Worm (Caenorhabditis elegans): ENCODE results near the gene C28H8.7.

Gene C28H8.7

ce11 chrIII:5839598-5839997 lies 47.2 kb downstream of the C28H8.7 start:
- TF ChIP-seq sox-4 (tag; optimal IDR thresholded peaks at IDR 0.05) (no peak), blmp-1 (tag; optimal IDR thresholded peaks at IDR 0.05) (peak; percentile 57), lin-14 (GFP tag; optimal IDR thresholded peaks at IDR 0.05) (peak; percentile 9), dsc-1 (tag; optimal IDR thresholded peaks at IDR 0.05) (peak; percentile 57)

- TF ChIP-seq dpl-1 (GFP tag; optimal IDR thresholded peaks at IDR 0.05) = peak in 1 of 3 experiments; percentile 7
- TF ChIP-seq lin-14 (GFP tag; optimal IDR thresholded peaks at IDR 0.05) = peak; percentile 25
- no peak for TF ChIP-seq lir-3 (tag; optimal IDR thresholded peaks at IDR 0.05; ENCODE audit: poor library complexity)
- peak; percentile 9 for TF ChIP-seq snu-23 (GFP tag; optimal IDR thresholded peaks at IDR 0.05)
- no peak for TF ChIP-seq sox-4 (tag; optimal IDR thresholded peaks at IDR 0.05)
- peak; percentile 53 for TF ChIP-seq nhr-90 (tag; optimal IDR thresholded peaks at IDR 0.05; ENCODE audit: poor library complexity)
- peak; percentile 35 for TF ChIP-seq nhr-20 (tag; optimal IDR thresholded peaks at IDR 0.05)
- no peak for TF ChIP-seq fkh-8 (tag; optimal IDR thresholded peaks at IDR 0.05)
- no peak for TF ChIP-seq mab-9 (GFP tag; IDR thresholded peaks at IDR 0.05)
- TF ChIP-seq efl-1 (optimal IDR thresholded peaks at IDR 0.05) = no peak
- no peak for TF ChIP-seq efl-1 (GFP tag; optimal IDR thresholded peaks at IDR 0.05 in 1 of 2)
- TF ChIP-seq nhr-28 (tag; optimal IDR thresholded peaks at IDR 0.05) = no peak
- TF ChIP-seq lin-13 (GFP tag; optimal IDR thresholded peaks at IDR 0.05) = no peak
- no peak for TF ChIP-seq ceh-88 (GFP tag; IDR thresholded peaks at IDR 0.05)
- peak; percentile 24 for TF ChIP-seq hpl-2 (GFP tag; optimal IDR thresholded peaks at IDR 0.05)
- peak; percentile 21 for TF ChIP-seq tbx-2 (tag; optimal IDR thresholded peaks at IDR 0.05)
- no peak for TF ChIP-seq efl-3 (GFP tag; optimal IDR thresholded peaks at IDR 0.05)
- TF ChIP-seq unc-130 (tag; optimal IDR thresholded peaks at IDR 0.05) = no peak
- peak; percentile 59 for TF ChIP-seq nhr-71 (tag; optimal IDR thresholded peaks at IDR 0.05)
- peak; percentile 75 for TF ChIP-seq elt-2 (tag; optimal IDR thresholded peaks at IDR 0.05)
- TF ChIP-seq dsc-1 (tag; optimal IDR thresholded peaks at IDR 0.05) = no peak
- TF ChIP-seq lsy-2 (tag; optimal IDR thresholded peaks at IDR 0.05) = peak; percentile 21 to 49
- TF ChIP-seq unc-86 (tag; optimal IDR thresholded peaks at IDR 0.05) = no peak
- no peak for TF ChIP-seq irx-1 (tag; optimal IDR thresholded peaks at IDR 0.05)
- peak in 1 of 2 experiments; percentile 41 for TF ChIP-seq lin-35 (GFP tag; optimal IDR thresholded peaks at IDR 0.05)
- TF ChIP-seq nhr-85 (tag) = peak; percentile 72
- peak in 3 of 6 experiments; percentile 5 to 85 (median 78) for TF ChIP-seq elt-3 (tag; optimal IDR thresholded peaks at IDR 0.05)
- TF ChIP-seq mep-1 (tag; optimal IDR thresholded peaks at IDR 0.05) = peak; percentile 28
Measured at ce11 chrIII:5839147-5839546, 47.6 kb downstream of the C28H8.7 start.

ce11 chrIII:5838159-5839046 lies 48.4 kb downstream of the C28H8.7 start:
- peak; percentile 54 for TF ChIP-seq pax-3 (tag; optimal IDR thresholded peaks at IDR 0.05)
- TF ChIP-seq tbx-2 (tag; optimal IDR thresholded peaks at IDR 0.05) = peak; percentile 66
- no peak for TF ChIP-seq F16B12.6 (tag; optimal IDR thresholded peaks at IDR 0.05)
- peak; percentile 83 for TF ChIP-seq blmp-1 (tag; optimal IDR thresholded peaks at IDR 0.05)
- TF ChIP-seq C16A3.4 (tag; optimal IDR thresholded peaks at IDR 0.05) = peak; percentile 52
- TF ChIP-seq unc-130 (tag; optimal IDR thresholded peaks at IDR 0.05) = peak; percentile 51
- peak in 5 of 6 experiments; percentile 14 to 76 (median 54) for TF ChIP-seq elt-3 (tag; optimal IDR thresholded peaks at IDR 0.05)
- peak; percentile 70 for TF ChIP-seq ama-1 (optimal IDR thresholded peaks at IDR 0.05)
- TF ChIP-seq unc-30 (tag; optimal IDR thresholded peaks at IDR 0.05) = no peak
- TF ChIP-seq lin-14 (GFP tag; optimal IDR thresholded peaks at IDR 0.05) = peak; percentile 72
- peak; percentile 71 for TF ChIP-seq nhr-20 (tag; optimal IDR thresholded peaks at IDR 0.05)
- peak in 1 of 3 experiments; percentile 18 for TF ChIP-seq ceh-82 (tag; optimal IDR thresholded peaks at IDR 0.05)
- TF ChIP-seq mep-1 (tag; optimal IDR thresholded peaks at IDR 0.05) = peak; percentile 25
- peak; percentile 62 for TF ChIP-seq nhr-90 (tag; optimal IDR thresholded peaks at IDR 0.05; ENCODE audit: poor library complexity)
- peak; percentile 46 for TF ChIP-seq nhr-19 (GFP tag; conservative IDR thresholded peaks at IDR 0.05)
- TF ChIP-seq jun-1 (tag; optimal IDR thresholded peaks at IDR 0.05) = no peak
- peak in 1 of 2 experiments; percentile 61 for TF ChIP-seq lin-35 (GFP tag; optimal IDR thresholded peaks at IDR 0.05)
- TF ChIP-seq nhr-47 (tag; optimal IDR thresholded peaks at IDR 0.05) = peak; percentile 18
- TF ChIP-seq nhr-71 (tag; optimal IDR thresholded peaks at IDR 0.05) = peak; percentile 76
- TF ChIP-seq mdl-1 (tag; optimal IDR thresholded peaks at IDR 0.05) = peak in 1 of 2 experiments; percentile 84
- no peak for TF ChIP-seq pqm-1 (tag; optimal IDR thresholded peaks at IDR 0.05)
- peak; percentile 66 for TF ChIP-seq nhr-77 (tag; optimal IDR thresholded peaks at IDR 0.05)
- no peak for TF ChIP-seq rnt-1 (tag; optimal IDR thresholded peaks at IDR 0.05)
- TF ChIP-seq ceh-63 (GFP tag; optimal IDR thresholded peaks at IDR 0.05) = no peak
- peak; percentile 79 for TF ChIP-seq nhr-85 (tag)
- peak in 1 of 2 experiments; percentile 46 for TF ChIP-seq lsy-2 (tag; optimal IDR thresholded peaks at IDR 0.05)
- peak; percentile 66 for TF ChIP-seq snu-23 (GFP tag; optimal IDR thresholded peaks at IDR 0.05)
- peak; percentile 74 for TF ChIP-seq elt-2 (tag; optimal IDR thresholded peaks at IDR 0.05)
- TF ChIP-seq efl-1 (optimal IDR thresholded peaks at IDR 0.05) = peak in 1 of 2 experiments; percentile 1
- TF ChIP-seq efl-1 (GFP tag; optimal IDR thresholded peaks at IDR 0.05 in 1 of 2) = no peak
